Worm (Caenorhabditis elegans) whole organism, mixed stage, embryonic: ENCODE results near the gene qui-1.
A peak's percentile ranks its signal among the peaks of the same experiment; 100 is the strongest.

Experiments used
- M03D4.4 ChIP-seq: sonication (generic microtip); optimal IDR thresholded peaks from 2 replicates; lab custom pipeline; 2017; ENCODE audit warnings: mild to moderate bottlenecking, missing genetic modification characterization, missing compliant biosample characterization
- blmp-1 ChIP-seq: fragments of 150-350 bp; optimal IDR thresholded peaks from 2 replicates; lab custom pipeline; 2014; ENCODE audit warnings: missing biosample characterization, missing genetic modification characterization
- ceh-39 ChIP-seq: fragments of 150-350 bp; optimal IDR thresholded peaks from 2 replicates; lab custom pipeline; 2014; ENCODE audit warnings: missing biosample characterization, missing genetic modification characterization
- ceh-43 ChIP-seq: fragments of 200-800 bp; sonication (Bioruptor generic); optimal IDR thresholded peaks from 2 replicates; lab custom pipeline; 2018; ENCODE audit warnings: mild to moderate bottlenecking, missing genetic modification characterization, moderate library complexity, missing compliant biosample characterization
- ceh-83 ChIP-seq: fragments of 200-800 bp; sonication (Bioruptor generic); optimal IDR thresholded peaks from 2 replicates; lab custom pipeline; 2018; ENCODE audit warnings: mild to moderate bottlenecking, missing genetic modification characterization, missing compliant biosample characterization
- ces-1 ChIP-seq: fragments of 150-350 bp; optimal IDR thresholded peaks from 2 replicates; lab custom pipeline; 2014; ENCODE audit warnings: missing biosample characterization, missing genetic modification reagents, missing genetic modification characterization
- cnd-1 ChIP-seq: fragments of 200-800 bp; sonication (Bioruptor generic); optimal IDR thresholded peaks from 2 replicates; lab custom pipeline; 2018; ENCODE audit warnings: mild to moderate bottlenecking, missing genetic modification characterization, missing compliant biosample characterization
- drap-1 ChIP-seq: fragments of 200-800 bp; sonication (Bioruptor generic); optimal IDR thresholded peaks from 3 replicates; lab custom pipeline; 2018; ENCODE audit warnings: mild to moderate bottlenecking, missing genetic modification characterization, missing compliant biosample characterization
- elt-1 ChIP-seq: sonication (generic microtip); optimal IDR thresholded peaks from 2 replicates; lab custom pipeline; 2017; ENCODE audit warnings: missing genetic modification characterization, mild to moderate bottlenecking, missing compliant biosample characterization, antibody characterized with exemption, moderate library complexity, borderline replicate concordance; ENCODE audit not compliant: insufficient read depth
- elt-3 ChIP-seq: fragments of 150-350 bp; optimal IDR thresholded peaks from 2 replicates; lab custom pipeline; 2014; ENCODE audit warnings: missing biosample characterization, missing genetic modification characterization
- flh-1 ChIP-seq: fragments of 200-800 bp; sonication (Bioruptor generic); optimal IDR thresholded peaks from 2 replicates; lab custom pipeline; 2018; ENCODE audit warnings: mild to moderate bottlenecking, missing genetic modification characterization, moderate library complexity, missing compliant biosample characterization
- ham-2 ChIP-seq: fragments of 200-800 bp; sonication (Bioruptor generic); optimal IDR thresholded peaks from 2 replicates; lab custom pipeline; 2018; ENCODE audit warnings: mild to moderate bottlenecking, missing genetic modification characterization, missing compliant biosample characterization
- hlh-1 ChIP-seq: fragments of 150-350 bp; optimal IDR thresholded peaks from 2 replicates; lab custom pipeline; 2014; ENCODE audit warnings: missing biosample characterization, missing genetic modification reagents, missing genetic modification characterization
- lin-13 ChIP-seq: fragments of 150-350 bp; optimal IDR thresholded peaks from 2 replicates; lab custom pipeline; 2014; ENCODE audit warnings: missing biosample characterization, missing genetic modification characterization
- lin-32 ChIP-seq: fragments of 200-800 bp; sonication (Bioruptor generic); optimal IDR thresholded peaks from 2 replicates; lab custom pipeline; 2018; ENCODE audit warnings: mild to moderate bottlenecking, missing genetic modification characterization, missing compliant biosample characterization
- lsy-2 ChIP-seq: fragments of 150-350 bp; optimal IDR thresholded peaks from 2 replicates; lab custom pipeline; 2014; ENCODE audit warnings: missing biosample characterization, missing genetic modification characterization
- mab-5 ChIP-seq: fragments of 150-350 bp; optimal IDR thresholded peaks from 2 replicates; lab custom pipeline; 2014; ENCODE audit warnings: missing biosample characterization, missing genetic modification characterization
- mep-1 ChIP-seq: fragments of 150-350 bp; optimal IDR thresholded peaks from 2 replicates; lab custom pipeline; 2017; ENCODE audit warnings: missing biosample characterization, missing genetic modification reagents, missing genetic modification characterization, inconsistent platforms
- mls-2 ChIP-seq: sonication (generic microtip); optimal IDR thresholded peaks from 2 replicates; lab custom pipeline; 2016; ENCODE audit warnings: mild to moderate bottlenecking, missing genetic modification characterization, moderate library complexity, missing compliant biosample characterization
- nhr-2 ChIP-seq: fragments of 150-350 bp; optimal IDR thresholded peaks from 2 replicates; lab custom pipeline; 2014; ENCODE audit warnings: missing biosample characterization, missing genetic modification characterization
- nhr-76 ChIP-seq: sonication (generic microtip); optimal IDR thresholded peaks from 2 replicates; lab custom pipeline; 2017; ENCODE audit warnings: missing biosample characterization, missing genetic modification characterization
- pha-4 ChIP-seq: fragments of 150-350 bp; optimal IDR thresholded peaks from 2 replicates; lab custom pipeline; 2018; ENCODE audit warnings: missing biosample characterization, missing genetic modification reagents, missing genetic modification characterization
- sem-2 ChIP-seq: fragments of 200-800 bp; sonication (Bioruptor generic); optimal IDR thresholded peaks from 2 replicates; lab custom pipeline; 2018; ENCODE audit warnings: mild to moderate bottlenecking, missing genetic modification characterization, missing compliant biosample characterization
- snpc-4 ChIP-seq: fragments of 150-350 bp; optimal IDR thresholded peaks from 2 replicates; lab custom pipeline; 2014; ENCODE audit warnings: missing biosample characterization, missing genetic modification characterization
- sptf-1 ChIP-seq: sonication (generic microtip); optimal IDR thresholded peaks from 2 replicates; lab custom pipeline; 2017; ENCODE audit warnings: mild to moderate bottlenecking, missing genetic modification characterization, moderate library complexity, missing compliant biosample characterization
- tbx-8 ChIP-seq: fragments of 200-800 bp; sonication (Bioruptor generic); optimal IDR thresholded peaks from 2 replicates; lab custom pipeline; 2018; ENCODE audit warnings: mild to moderate bottlenecking, missing genetic modification characterization, moderate library complexity, missing compliant biosample characterization
- unc-120 ChIP-seq: sonication (generic microtip); optimal IDR thresholded peaks from 2 replicates; lab custom pipeline; 2017; ENCODE audit warnings: missing genetic modification characterization, missing compliant biosample characterization; ENCODE audit not compliant: poor library complexity, severe bottlenecking
- unc-39 ChIP-seq: fragments of 150-350 bp; optimal IDR thresholded peaks from 2 replicates; lab custom pipeline; 2014; ENCODE audit warnings: missing biosample characterization, missing genetic modification characterization
- unc-62 ChIP-seq: fragments of 150-350 bp; optimal IDR thresholded peaks from 2 replicates; lab custom pipeline; 2014; ENCODE audit warnings: missing biosample characterization, missing genetic modification reagents, missing genetic modification characterization
- zip-8 ChIP-seq: fragments of 150-350 bp; optimal IDR thresholded peaks from 2 replicates; lab custom pipeline; 2014; ENCODE audit warnings: missing biosample characterization, missing genetic modification characterization

Gene qui-1

DNA sequence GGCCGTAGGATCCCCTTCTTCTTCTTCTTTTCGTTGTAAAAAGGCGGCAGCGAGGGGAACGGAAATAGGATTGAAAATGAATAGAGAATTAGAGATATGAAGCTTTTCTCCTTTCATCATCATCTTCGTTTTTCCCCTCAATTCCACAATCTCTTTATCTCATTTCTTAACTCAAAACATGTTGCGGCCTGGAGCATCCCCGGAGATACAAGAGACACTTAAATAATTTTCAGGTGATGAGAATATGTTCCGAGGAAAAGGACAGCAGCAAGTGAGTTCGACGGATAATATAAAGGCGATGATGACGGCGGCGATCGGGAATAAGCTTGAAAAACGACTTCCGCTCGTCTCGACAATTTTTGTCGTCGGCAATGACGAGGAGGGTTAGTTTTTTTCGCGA is at the start of gene qui-1, which contains the start of gene Y45F10B.13:
Gene qui-1 (plus strand): TSS at position 233 of the 400 bp plus-strand sequence.
Gene Y45F10B.13 (minus strand): TSS at position 101 of the 400 bp plus-strand sequence.
- TF ChIP-seq elt-3 (tag; lab: Kevin White, UChicago): no peak
- peak; percentile 1 for TF ChIP-seq ces-1
- peak; percentile 56 for TF ChIP-seq unc-120 (tag; lab: Kevin White, UChicago)

DNA sequence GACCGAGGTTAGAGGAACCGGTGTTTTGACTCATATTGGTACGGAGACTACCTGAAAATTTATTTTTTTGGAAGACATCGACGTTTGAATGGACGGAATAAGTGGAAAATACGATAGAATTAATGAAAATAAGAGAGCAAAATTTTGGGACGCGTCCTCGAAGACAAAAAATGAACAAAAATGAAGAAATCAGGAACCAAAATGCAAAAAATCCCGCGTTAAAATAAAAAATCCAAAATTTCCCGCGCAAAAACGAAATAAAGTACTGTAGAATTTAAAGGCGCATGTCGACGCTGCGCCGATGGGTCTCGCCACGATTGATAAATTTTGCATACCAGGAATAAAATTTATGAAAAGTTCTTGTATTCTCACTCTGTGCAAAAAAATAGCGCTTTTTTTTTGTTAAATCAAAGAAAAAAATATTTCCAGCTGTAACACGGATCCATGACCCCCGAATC is 49.5 kb upstream of the qui-1 start, which contains the start of gene puf-3:
Gene puf-3 (minus strand): TSS at position 51 of the 458 bp plus-strand sequence.
- TF ChIP-seq tbx-8 (GFP tag; lab: Kevin White, UChicago) (no peak), elt-1 (tag; lab: Kevin White, UChicago) (no peak), lsy-2 (no peak), lin-32 (GFP tag; lab: Kevin White, UChicago) (no peak), blmp-1 (no peak), ceh-43 (GFP tag; lab: Kevin White, UChicago) (no peak), flh-1 (GFP tag; lab: Kevin White, UChicago) (no peak), mls-2 (tag; lab: Kevin White, UChicago) (no peak), elt-3 (tag; lab: Kevin White, UChicago) (no peak), unc-62 (GFP tag; lab: Kevin White, UChicago) (no peak), pha-4 (no peak), lin-13 (tag; lab: Kevin White, UChicago) (no peak), nhr-2 (tag; lab: Kevin White, UChicago) (no peak), ces-1 (no peak)

DNA sequence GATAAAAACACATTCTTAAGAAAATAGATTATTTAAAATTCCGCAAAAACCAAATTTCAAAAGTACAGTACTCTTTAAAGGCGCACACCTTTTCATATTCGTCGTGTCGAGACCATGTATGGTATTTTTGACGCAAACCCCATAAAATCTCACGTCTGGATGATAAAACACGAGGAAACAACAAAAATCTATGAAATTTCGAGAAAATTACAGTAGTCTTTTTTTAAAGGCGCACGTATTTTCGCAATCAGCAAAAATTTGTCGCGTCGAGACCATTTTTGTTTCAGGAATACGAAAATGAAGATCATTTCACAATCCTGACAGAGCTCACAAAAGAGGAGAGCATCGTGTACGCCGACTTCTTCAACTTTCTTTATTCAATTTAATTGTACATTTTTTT is 48.7 kb upstream of the qui-1 start:
- TF ChIP-seq hlh-1: no peak
- no peak for TF ChIP-seq drap-1 (GFP tag; lab: Kevin White, UChicago)
- TF ChIP-seq nhr-2 (tag; lab: Kevin White, UChicago): no peak
- TF ChIP-seq cnd-1 (tag; lab: Kevin White, UChicago): no peak
- TF ChIP-seq unc-39 (tag; lab: Kevin White, UChicago): no peak
- TF ChIP-seq tbx-8 (GFP tag; lab: Kevin White, UChicago): no peak
- TF ChIP-seq lsy-2: no peak
- no peak for TF ChIP-seq ceh-43 (GFP tag; lab: Kevin White, UChicago)

DNA sequence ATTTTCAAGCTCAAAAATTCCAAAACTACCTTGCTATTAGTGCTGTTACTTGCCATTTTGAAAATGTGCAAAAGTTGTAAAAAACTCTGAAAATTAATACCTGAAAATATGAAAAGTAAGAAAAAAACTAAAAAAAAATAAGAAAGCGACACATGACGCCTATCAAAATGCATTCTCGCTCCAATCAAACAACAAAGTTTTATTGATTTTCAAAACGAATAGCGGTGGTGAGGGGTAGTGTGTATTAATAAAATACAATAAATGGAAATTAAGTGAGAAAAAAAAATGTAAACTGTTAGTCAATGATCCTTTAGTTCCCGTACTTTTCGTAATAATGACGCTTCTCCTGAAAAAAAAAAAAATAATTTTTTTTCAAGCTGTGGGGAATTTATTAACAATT is 39.9 kb upstream of the qui-1 start, which contains the start of gene dcap-2:
Gene dcap-2 (minus strand): TSS at position 86 of the 400 bp plus-strand sequence.
- TF ChIP-seq hlh-1 (peak; percentile 11), mep-1 (tag; lab: Kevin White, UChicago) (no peak), ces-1 (peak; percentile 32)

DNA sequence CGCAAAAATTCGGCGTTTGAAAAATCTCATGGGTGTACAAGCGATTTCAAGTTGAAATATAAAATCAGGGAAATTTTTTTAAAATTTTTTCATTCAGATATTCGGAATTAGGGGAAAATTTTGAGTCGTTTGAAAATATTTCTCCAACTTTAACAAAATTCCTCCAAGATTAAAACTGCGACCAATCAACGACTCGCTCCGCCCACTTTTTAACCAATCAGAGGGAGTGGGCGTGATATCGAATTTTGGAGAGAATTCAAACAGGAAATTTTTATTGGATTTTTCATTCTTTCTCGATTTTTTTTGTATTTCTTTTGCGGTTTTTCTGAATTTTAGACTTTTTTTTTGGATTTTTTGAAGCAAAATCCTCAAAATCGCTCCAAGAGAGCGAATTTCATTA is 36.4 kb upstream of the qui-1 start:
- TF ChIP-seq unc-120 (tag; lab: Kevin White, UChicago) (no peak), blmp-1 (no peak), M03D4.4 (tag; lab: Kevin White, UChicago) (no peak), drap-1 (GFP tag; lab: Kevin White, UChicago) (no peak), zip-8 (tag; lab: Kevin White, UChicago) (no peak), lin-13 (tag; lab: Kevin White, UChicago) (no peak), snpc-4 (no peak), ceh-43 (GFP tag; lab: Kevin White, UChicago) (no peak), ceh-83 (no peak), nhr-2 (tag; lab: Kevin White, UChicago) (no peak), mls-2 (tag; lab: Kevin White, UChicago) (no peak), mab-5 (tag; lab: Kevin White, UChicago) (no peak), sem-2 (GFP tag; lab: Kevin White, UChicago) (no peak), ham-2 (GFP tag; lab: Kevin White, UChicago) (no peak), sptf-1 (tag; lab: Kevin White, UChicago) (no peak), flh-1 (GFP tag; lab: Kevin White, UChicago) (no peak), nhr-76 (tag; lab: Kevin White, UChicago) (no peak), pha-4 (no peak), unc-39 (tag; lab: Kevin White, UChicago) (no peak), ceh-39 (tag; lab: Kevin White, UChicago) (no peak)
